Worm (Caenorhabditis elegans): ENCODE data around the gene ZK637.4.

The ZK637.4 gene

ce11 chrIII:8904044-8904443 is 10.5 kb downstream of the ZK637.4 start, which contains the start of gene lin-9 (continued):
- TF ChIP-seq attf-5 (GFP tag; optimal IDR thresholded peaks at IDR 0.05) (peak; percentile 95), mel-28 (tag; optimal IDR thresholded peaks at IDR 0.05; ENCODE audit: borderline replicate concordance) (no peak), B0261.1 (tag; optimal IDR thresholded peaks at IDR 0.05) (peak; percentile 10), ceh-27 (GFP tag; optimal IDR thresholded peaks at IDR 0.05) (peak; percentile 96), B0035.1 (tag; optimal IDR thresholded peaks at IDR 0.05) (peak; percentile 58), F22D6.2 (tag; optimal IDR thresholded peaks at IDR 0.05) (peak; percentile 79), hmg-20 (GFP tag; IDR thresholded peaks at IDR 0.05) (peak; percentile 91), ztf-25 (GFP tag; IDR thresholded peaks at IDR 0.05) (no peak), xnd-1 (tag; optimal IDR thresholded peaks at IDR 0.05) (peak; percentile 97), mcd-1 (GFP tag; IDR thresholded peaks at IDR 0.05) (peak; percentile 97), egrh-3 (GFP tag; IDR thresholded peaks at IDR 0.05) (peak; percentile 82), dox-1 (GFP tag; IDR thresholded peaks at IDR 0.05) (peak; percentile 99), nhr-179 (tag; optimal IDR thresholded peaks at IDR 0.05) (no peak), lin-54 (GFP tag; optimal IDR thresholded peaks at IDR 0.05) (peak; percentile 99), ccch-3 (GFP tag; optimal IDR thresholded peaks at IDR 0.05) (no peak), lir-1 (GFP tag; conservative IDR thresholded peaks at IDR 0.05) (peak; percentile 78), attf-3 (GFP tag; conservative IDR thresholded peaks at IDR 0.05) (peak; percentile 85), madf-10 (tag; optimal IDR thresholded peaks at IDR 0.05) (peak; percentile 86), bed-1 (GFP tag; IDR thresholded peaks at IDR 0.05) (no peak), ZK185.1 (tag; optimal IDR thresholded peaks at IDR 0.05; ENCODE audit: poor library complexity, severe bottlenecking) (peak; percentile 91), hmg-1.2 (GFP tag; IDR thresholded peaks at IDR 0.05) (peak; percentile 86), rcor-1 (GFP tag; IDR thresholded peaks at IDR 0.05) (peak; percentile 96), ztf-18 (tag; optimal IDR thresholded peaks at IDR 0.05) (peak; percentile 87), K12H6.12 (tag; optimal IDR thresholded peaks at IDR 0.05) (peak; percentile 86), F23B12.7 (tag; optimal IDR thresholded peaks at IDR 0.05; ENCODE audit: insufficient read depth) (peak; percentile 79), egl-44 (GFP tag; IDR thresholded peaks at IDR 0.05) (peak; percentile 41; the same call in 1 of the 2 replicates), Y53G8AR.9 (GFP tag; conservative IDR thresholded peaks at IDR 0.05) (peak; percentile 98), madf-3 (GFP tag; IDR thresholded peaks at IDR 0.05) (peak; percentile 96), let-526 (GFP tag; IDR thresholded peaks at IDR 0.05) (0 out of 2 replicates have a peak, but pooled peaks have one; percentile 65), ztf-22 (GFP tag; optimal IDR thresholded peaks at IDR 0.05) (peak; percentile 53), pbrm-1 (GFP tag; IDR thresholded peaks at IDR 0.05) (peak; percentile 96)

ce11 chrIII:8904914-8905665 is 11.5 kb downstream of the ZK637.4 start, which contains the start of gene unc-32:
unc-32 (plus strand) TSS chrIII:8905615.
- no peak for TF ChIP-seq egl-18 (GFP tag; IDR thresholded peaks at IDR 0.05)
- TF ChIP-seq K12H6.12 (tag; optimal IDR thresholded peaks at IDR 0.05) = peak; percentile 24
- peak; percentile 47; the same call in 1 of the 2 replicates for TF ChIP-seq pbrm-1 (GFP tag; IDR thresholded peaks at IDR 0.05)
- TF ChIP-seq zfh-2 (GFP tag; conservative IDR thresholded peaks at IDR 0.05) = peak; percentile 59
- no peak for TF ChIP-seq hrde-1 (tag; optimal IDR thresholded peaks at IDR 0.05; ENCODE audit: borderline replicate concordance)
- no peak for TF ChIP-seq ztf-22 (GFP tag; optimal IDR thresholded peaks at IDR 0.05)
- 0 out of 2 replicates have a peak, but pooled peaks have one; percentile 5 for TF ChIP-seq hmg-1.2 (GFP tag; IDR thresholded peaks at IDR 0.05)
- TF ChIP-seq Y53F4B.3 (GFP tag; IDR thresholded peaks at IDR 0.05) = no peak
- no peak for TF ChIP-seq him-1 (tag; optimal IDR thresholded peaks at IDR 0.05)
- TF ChIP-seq ama-1 (optimal IDR thresholded peaks at IDR 0.05) = no peak
- peak in 1 of 2 experiments; percentile 17 for TF ChIP-seq ama-1 (GFP tag; optimal IDR thresholded peaks at IDR 0.05)
- no peak for TF ChIP-seq lsy-27 (tag; optimal IDR thresholded peaks at IDR 0.05; ENCODE audit: borderline replicate concordance, insufficient read depth)
- no peak for TF ChIP-seq xnd-1 (tag; optimal IDR thresholded peaks at IDR 0.05)
- TF ChIP-seq efl-1 (GFP tag; optimal IDR thresholded peaks at IDR 0.05) = no peak
- TF ChIP-seq rcor-1 (GFP tag; IDR thresholded peaks at IDR 0.05) = no peak
- no peak for TF ChIP-seq B0019.2 (GFP tag; conservative IDR thresholded peaks at IDR 0.05)
- no peak for TF ChIP-seq F57A8.1 (GFP tag; optimal IDR thresholded peaks at IDR 0.05)
- TF ChIP-seq lin-35 (GFP tag; optimal IDR thresholded peaks at IDR 0.05) = peak in 1 of 3 experiments; percentile 53
- TF ChIP-seq cebp-1 (GFP tag; IDR thresholded peaks at IDR 0.05) = peak; percentile 68
- peak; percentile 84 for TF ChIP-seq cebp-1 (tag; optimal IDR thresholded peaks at IDR 0.05)
- 0 out of 2 replicates have a peak, but pooled peaks have one; percentile 8 for TF ChIP-seq madf-6 (GFP tag; IDR thresholded peaks at IDR 0.05)
